Worm (Caenorhabditis elegans) whole organism, mixed stage, embryonic: Measurements from ENCODE around the gene vgln-1.

Source experiments
- M03D4.4 ChIP-seq: sonication (generic microtip); optimal IDR thresholded peaks from 2 replicates; lab custom pipeline; 2017; ENCODE audit warnings: mild to moderate bottlenecking, missing genetic modification characterization, missing compliant biosample characterization
- blmp-1 ChIP-seq: fragments of 150-350 bp; optimal IDR thresholded peaks from 2 replicates; lab custom pipeline; 2014; ENCODE audit warnings: missing biosample characterization, missing genetic modification characterization
- ceh-39 ChIP-seq: fragments of 150-350 bp; optimal IDR thresholded peaks from 2 replicates; lab custom pipeline; 2014; ENCODE audit warnings: missing biosample characterization, missing genetic modification characterization
- ceh-43 ChIP-seq: fragments of 200-800 bp; sonication (Bioruptor generic); optimal IDR thresholded peaks from 2 replicates; lab custom pipeline; 2018; ENCODE audit warnings: mild to moderate bottlenecking, missing genetic modification characterization, moderate library complexity, missing compliant biosample characterization
- ceh-83 ChIP-seq: fragments of 200-800 bp; sonication (Bioruptor generic); optimal IDR thresholded peaks from 2 replicates; lab custom pipeline; 2018; ENCODE audit warnings: mild to moderate bottlenecking, missing genetic modification characterization, missing compliant biosample characterization
- ces-1 ChIP-seq: fragments of 150-350 bp; optimal IDR thresholded peaks from 2 replicates; lab custom pipeline; 2014; ENCODE audit warnings: missing biosample characterization, missing genetic modification reagents, missing genetic modification characterization
- cnd-1 ChIP-seq: fragments of 200-800 bp; sonication (Bioruptor generic); optimal IDR thresholded peaks from 2 replicates; lab custom pipeline; 2018; ENCODE audit warnings: mild to moderate bottlenecking, missing genetic modification characterization, missing compliant biosample characterization
- drap-1 ChIP-seq: fragments of 200-800 bp; sonication (Bioruptor generic); optimal IDR thresholded peaks from 3 replicates; lab custom pipeline; 2018; ENCODE audit warnings: mild to moderate bottlenecking, missing genetic modification characterization, missing compliant biosample characterization
- elt-3 ChIP-seq: fragments of 150-350 bp; optimal IDR thresholded peaks from 2 replicates; lab custom pipeline; 2014; ENCODE audit warnings: missing biosample characterization, missing genetic modification characterization
- flh-1 ChIP-seq: fragments of 200-800 bp; sonication (Bioruptor generic); optimal IDR thresholded peaks from 2 replicates; lab custom pipeline; 2018; ENCODE audit warnings: mild to moderate bottlenecking, missing genetic modification characterization, moderate library complexity, missing compliant biosample characterization
- ham-2 ChIP-seq: fragments of 200-800 bp; sonication (Bioruptor generic); optimal IDR thresholded peaks from 2 replicates; lab custom pipeline; 2018; ENCODE audit warnings: mild to moderate bottlenecking, missing genetic modification characterization, missing compliant biosample characterization
- hlh-1 ChIP-seq: fragments of 150-350 bp; optimal IDR thresholded peaks from 2 replicates; lab custom pipeline; 2014; ENCODE audit warnings: missing biosample characterization, missing genetic modification reagents, missing genetic modification characterization
- lin-13 ChIP-seq: fragments of 150-350 bp; optimal IDR thresholded peaks from 2 replicates; lab custom pipeline; 2014; ENCODE audit warnings: missing biosample characterization, missing genetic modification characterization
- lin-32 ChIP-seq: fragments of 200-800 bp; sonication (Bioruptor generic); optimal IDR thresholded peaks from 2 replicates; lab custom pipeline; 2018; ENCODE audit warnings: mild to moderate bottlenecking, missing genetic modification characterization, missing compliant biosample characterization
- lsy-2 ChIP-seq: fragments of 150-350 bp; optimal IDR thresholded peaks from 2 replicates; lab custom pipeline; 2014; ENCODE audit warnings: missing biosample characterization, missing genetic modification characterization
- mab-5 ChIP-seq: fragments of 150-350 bp; optimal IDR thresholded peaks from 2 replicates; lab custom pipeline; 2014; ENCODE audit warnings: missing biosample characterization, missing genetic modification characterization
- mep-1 ChIP-seq: fragments of 150-350 bp; optimal IDR thresholded peaks from 2 replicates; lab custom pipeline; 2017; ENCODE audit warnings: missing biosample characterization, missing genetic modification reagents, missing genetic modification characterization, inconsistent platforms
- mls-2 ChIP-seq: sonication (generic microtip); optimal IDR thresholded peaks from 2 replicates; lab custom pipeline; 2016; ENCODE audit warnings: mild to moderate bottlenecking, missing genetic modification characterization, moderate library complexity, missing compliant biosample characterization
- nhr-12 ChIP-seq: fragments of 150-350 bp; optimal IDR thresholded peaks from 2 replicates; lab custom pipeline; 2014; ENCODE audit warnings: missing biosample characterization, missing genetic modification characterization
- nhr-2 ChIP-seq: fragments of 150-350 bp; optimal IDR thresholded peaks from 2 replicates; lab custom pipeline; 2014; ENCODE audit warnings: missing biosample characterization, missing genetic modification characterization
- nhr-237 ChIP-seq: fragments of 150-350 bp; optimal IDR thresholded peaks from 2 replicates; lab custom pipeline; 2014; ENCODE audit warnings: missing biosample characterization, missing genetic modification characterization
- nhr-28 ChIP-seq: fragments of 150-350 bp; optimal IDR thresholded peaks from 2 replicates; lab custom pipeline; 2014; ENCODE audit warnings: missing biosample characterization, missing genetic modification characterization
- nhr-76 ChIP-seq: sonication (generic microtip); optimal IDR thresholded peaks from 2 replicates; lab custom pipeline; 2017; ENCODE audit warnings: missing biosample characterization, missing genetic modification characterization
- pha-4 ChIP-seq: fragments of 150-350 bp; optimal IDR thresholded peaks from 2 replicates; lab custom pipeline; 2018; ENCODE audit warnings: missing biosample characterization, missing genetic modification reagents, missing genetic modification characterization
- snpc-4 ChIP-seq: fragments of 150-350 bp; optimal IDR thresholded peaks from 2 replicates; lab custom pipeline; 2014; ENCODE audit warnings: missing biosample characterization, missing genetic modification characterization
- sptf-1 ChIP-seq: sonication (generic microtip); optimal IDR thresholded peaks from 2 replicates; lab custom pipeline; 2017; ENCODE audit warnings: mild to moderate bottlenecking, missing genetic modification characterization, moderate library complexity, missing compliant biosample characterization
- tbx-8 ChIP-seq: fragments of 200-800 bp; sonication (Bioruptor generic); optimal IDR thresholded peaks from 2 replicates; lab custom pipeline; 2018; ENCODE audit warnings: mild to moderate bottlenecking, missing genetic modification characterization, moderate library complexity, missing compliant biosample characterization
- unc-120 ChIP-seq: sonication (generic microtip); optimal IDR thresholded peaks from 2 replicates; lab custom pipeline; 2017; ENCODE audit warnings: missing genetic modification characterization, missing compliant biosample characterization; ENCODE audit not compliant: poor library complexity, severe bottlenecking
- unc-39 ChIP-seq: fragments of 150-350 bp; optimal IDR thresholded peaks from 2 replicates; lab custom pipeline; 2014; ENCODE audit warnings: missing biosample characterization, missing genetic modification characterization
- unc-62 ChIP-seq: fragments of 150-350 bp; optimal IDR thresholded peaks from 2 replicates; lab custom pipeline; 2014; ENCODE audit warnings: missing biosample characterization, missing genetic modification reagents, missing genetic modification characterization
- zip-8 ChIP-seq: fragments of 150-350 bp; optimal IDR thresholded peaks from 2 replicates; lab custom pipeline; 2014; ENCODE audit warnings: missing biosample characterization, missing genetic modification characterization
- ztf-11 ChIP-seq: fragments of 150-350 bp; optimal IDR thresholded peaks from 2 replicates; lab custom pipeline; 2014; ENCODE audit warnings: missing biosample characterization, missing genetic modification characterization

vgln-1 gene

ce11 chrII:9931012-9931411 lies 40.1 kb upstream of the vgln-1 start:
- TF ChIP-seq snpc-4 (tag; lab: Kevin White, UChicago) (no peak), nhr-76 (tag; lab: Kevin White, UChicago) (no peak), ces-1 (GFP tag; lab: Kevin White, UChicago) (no peak), cnd-1 (no peak), blmp-1 (tag; lab: Kevin White, UChicago) (no peak), pha-4 (tag; lab: Kevin White, UChicago) (no peak)
- TF ChIP-seq, all 35 proteins: peak for 0

ce11 chrII:9928470-9928869 lies 37.6 kb upstream of the vgln-1 start:
- TF ChIP-seq mep-1 (tag; lab: Kevin White, UChicago), result no peak
- no peak for TF ChIP-seq tbx-8 (GFP tag; lab: Kevin White, UChicago)
- TF ChIP-seq ceh-83, result no peak
- no peak for TF ChIP-seq flh-1
- no peak for TF ChIP-seq ceh-43 (GFP tag; lab: Kevin White, UChicago)
- no peak for TF ChIP-seq nhr-2
- no peak for TF ChIP-seq unc-62 (GFP tag; lab: Kevin White, UChicago)
- TF ChIP-seq unc-120 (tag; lab: Kevin White, UChicago), result no peak
- TF ChIP-seq mls-2 (tag; lab: Kevin White, UChicago), result no peak
- no peak for TF ChIP-seq lsy-2 (tag; lab: Kevin White, UChicago)
- TF ChIP-seq blmp-1 (tag; lab: Kevin White, UChicago), result no peak
- TF ChIP-seq lin-32 (GFP tag; lab: Kevin White, UChicago), result no peak
- TF ChIP-seq ceh-39 (tag; lab: Kevin White, UChicago), result no peak
- TF ChIP-seq zip-8 (tag; lab: Kevin White, UChicago), result no peak
- TF ChIP-seq snpc-4 (tag; lab: Kevin White, UChicago), result no peak
- no peak for TF ChIP-seq lin-13 (tag; lab: Kevin White, UChicago)
- no peak for TF ChIP-seq sptf-1 (tag; lab: Kevin White, UChicago)
- TF ChIP-seq, all 35 proteins: peak for 0

- no peak for TF ChIP-seq mls-2 (tag; lab: Kevin White, UChicago)
- TF ChIP-seq nhr-237 (tag; lab: Kevin White, UChicago), result no peak
- no peak for TF ChIP-seq ham-2 (GFP tag; lab: Kevin White, UChicago)
- no peak for TF ChIP-seq cnd-1
- TF ChIP-seq elt-3 (tag; lab: Kevin White, UChicago), result no peak
- no peak for TF ChIP-seq hlh-1 (tag; lab: Kevin White, UChicago)
- no peak for TF ChIP-seq drap-1
- no peak for TF ChIP-seq mep-1 (tag; lab: Kevin White, UChicago)
- no peak for TF ChIP-seq zip-8 (tag; lab: Kevin White, UChicago)
- TF ChIP-seq lin-32 (GFP tag; lab: Kevin White, UChicago), result no peak
- no peak for TF ChIP-seq flh-1
- no peak for TF ChIP-seq ztf-11 (tag; lab: Kevin White, UChicago)
- no peak for TF ChIP-seq ceh-83
- no peak for TF ChIP-seq ceh-39 (tag; lab: Kevin White, UChicago)
Observed at ce11 chrII:9921622-9922269, 30.9 kb upstream of the vgln-1 start, which contains the start of gene C05C10.2. Gene C05C10.2, plus strand, starts transcription at chrII:9922219.

- TF ChIP-seq flh-1 (no peak), nhr-237 (tag; lab: Kevin White, UChicago) (no peak), M03D4.4 (no peak), zip-8 (tag; lab: Kevin White, UChicago) (no peak), hlh-1 (tag; lab: Kevin White, UChicago) (no peak), lsy-2 (tag; lab: Kevin White, UChicago) (no peak), drap-1 (no peak), ceh-39 (tag; lab: Kevin White, UChicago) (no peak), nhr-2 (no peak)
Observed at ce11 chrII:9920468-9920867, 29.6 kb upstream of the vgln-1 start, which contains the start of gene pho-10. Gene pho-10, minus strand, starts transcription at chrII:9920568.

ce11 chrII:9917904-9918303 lies 27.0 kb upstream of the vgln-1 start, which contains the start of gene C05C10.8:
Gene C05C10.8, minus strand, starts transcription at chrII:9918004.
- TF ChIP-seq hlh-1 (tag; lab: Kevin White, UChicago) (no peak), ceh-39 (tag; lab: Kevin White, UChicago) (no peak), pha-4 (tag; lab: Kevin White, UChicago) (no peak), sptf-1 (tag; lab: Kevin White, UChicago) (no peak), cnd-1 (no peak), nhr-12 (tag; lab: Kevin White, UChicago) (no peak), drap-1 (no peak), lin-32 (GFP tag; lab: Kevin White, UChicago) (no peak), zip-8 (tag; lab: Kevin White, UChicago) (no peak), unc-120 (tag; lab: Kevin White, UChicago) (no peak), M03D4.4 (no peak), mab-5 (tag; lab: Kevin White, UChicago) (no peak), nhr-76 (tag; lab: Kevin White, UChicago) (no peak), mls-2 (tag; lab: Kevin White, UChicago) (no peak), nhr-28 (tag; lab: Kevin White, UChicago) (no peak), unc-39 (tag; lab: Kevin White, UChicago) (no peak), elt-3 (tag; lab: Kevin White, UChicago) (no peak)
